Fruit fly (Drosophila melanogaster): ENCODE results near the gene CG4101.

- no peak for TF ChIP-seq CG7101 (tag; optimal IDR thresholded peaks at IDR 0.05)
- no peak for TF ChIP-seq kay (GFP tag; ENCODE audit: borderline replicate concordance)
- TF ChIP-seq CG33017 (tag; optimal IDR thresholded peaks at IDR 0.05) = no peak
Observed at dm6 chr3L:16659099-16659498, 46.8 kb downstream of the CG4101 start.

Measured in whole organism, adult.